Worm (Caenorhabditis elegans) whole organism, midembryonic: ENCODE data around the gene C17B7.9.

ENCODE experiments used
- cog-1 ChIP-seq: sonication (generic microtip); optimal IDR thresholded peaks from 2 replicates; lab custom pipeline; 2016; ENCODE audit warnings: missing genetic modification characterization, missing compliant biosample characterization
- flt-1 ChIP-seq: fragments of 200-800 bp; sonication (Bioruptor generic); IDR thresholded peaks from 2 replicates; pipeline ENCODE4 v1.3.6; 2022; ENCODE audit warnings: missing genetic modification characterization, missing compliant biosample characterization
- ztf-23 ChIP-seq: fragments of 200-800 bp; sonication (Bioruptor generic); IDR thresholded peaks from 2 replicates; pipeline ENCODE4 v1.3.6; 2022; ENCODE audit warnings: missing genetic modification reagents, missing genetic modification characterization, missing compliant biosample characterization

DNA sequence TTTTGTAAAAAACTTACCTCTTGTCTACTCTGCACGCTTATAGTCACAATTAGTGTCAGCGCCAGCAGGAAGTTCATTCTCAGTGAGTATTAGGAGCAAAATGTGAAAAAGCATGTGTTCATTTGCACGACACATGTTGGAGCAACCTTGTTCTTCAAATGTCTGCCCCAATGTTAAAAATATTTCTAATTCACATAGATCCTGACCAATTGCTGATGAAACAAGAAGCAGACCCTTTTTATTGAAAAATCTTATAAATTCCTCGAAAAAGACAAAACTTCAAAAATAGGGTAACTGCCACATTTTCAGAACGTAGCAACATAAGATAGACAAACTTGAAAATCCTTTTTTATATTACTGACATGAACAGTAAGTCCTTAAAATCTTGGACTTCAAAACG is 7.7 kb downstream of the C17B7.9 start, which contains the start of gene C17B7.8:
- no peak for TF ChIP-seq cog-1
- TF ChIP-seq flt-1 (GFP tag; lab: Robert Waterston, UW) = no peak
- no peak for TF ChIP-seq ztf-23 (GFP tag; lab: Robert Waterston, UW)
